Worm (Caenorhabditis elegans) whole organism, late embryonic: ENCODE results near the gene T07D4.5.
A peak's percentile ranks its signal among the peaks of the same experiment; 100 is the strongest.

Experiments used
- F13H6.1 ChIP-seq: sonication (generic microtip); optimal IDR thresholded peaks from 2 replicates; lab custom pipeline; 2016; ENCODE audit warnings: missing genetic modification characterization, missing compliant biosample characterization
- K02D7.2 ChIP-seq: sonication (generic microtip); optimal IDR thresholded peaks from 2 replicates; lab custom pipeline; 2017; ENCODE audit warnings: mild to moderate bottlenecking, missing genetic modification characterization, missing compliant biosample characterization
- K09A11.1 ChIP-seq: sonication (generic microtip); optimal IDR thresholded peaks from 2 replicates; lab custom pipeline; 2017; ENCODE audit warnings: antibody characterized with exemption, mild to moderate bottlenecking, missing genetic modification characterization, missing compliant biosample characterization; ENCODE audit not compliant: insufficient read depth
- T23F11.4 ChIP-seq: fragments of 200-800 bp; sonication (Bioruptor generic); optimal IDR thresholded peaks from 2 replicates; lab custom pipeline; 2018; ENCODE audit warnings: mild to moderate bottlenecking, missing genetic modification characterization, missing compliant biosample characterization
- Y22D7AL.16 ChIP-seq: sonication (generic microtip); optimal IDR thresholded peaks from 2 replicates; lab custom pipeline; 2016; ENCODE audit warnings: missing genetic modification characterization, missing compliant biosample characterization
- ama-1 ChIP-seq: fragments of 150-350 bp; optimal IDR thresholded peaks from 2 replicates; lab custom pipeline; 2014
- ceh-14 ChIP-seq: sonication (generic microtip); optimal IDR thresholded peaks from 2 replicates; lab custom pipeline; 2016; ENCODE audit warnings: missing genotype, missing genetic modification characterization, missing compliant biosample characterization
- ceh-19 ChIP-seq: fragments of 200-800 bp; sonication (Bioruptor generic); optimal IDR thresholded peaks from 2 replicates; lab custom pipeline; 2018; ENCODE audit warnings: mild to moderate bottlenecking, missing genetic modification characterization, missing compliant biosample characterization
- ceh-2 ChIP-seq: sonication (generic microtip); optimal IDR thresholded peaks from 2 replicates; lab custom pipeline; 2016; ENCODE audit warnings: missing genotype, missing genetic modification characterization, missing compliant biosample characterization
- ceh-22 ChIP-seq: sonication (generic microtip); optimal IDR thresholded peaks from 2 replicates; lab custom pipeline; 2017; ENCODE audit warnings: missing biosample characterization, missing genetic modification characterization
- ceh-24 ChIP-seq: sonication (generic microtip); optimal IDR thresholded peaks from 2 replicates; lab custom pipeline; 2016; ENCODE audit warnings: mild to moderate bottlenecking, missing genetic modification characterization, missing compliant biosample characterization
- ceh-30 ChIP-seq: fragments of 150-350 bp; optimal IDR thresholded peaks from 2 replicates; lab custom pipeline; 2014; ENCODE audit warnings: missing biosample characterization, missing genetic modification characterization
- ceh-31 ChIP-seq: sonication (generic microtip); optimal IDR thresholded peaks from 2 replicates; lab custom pipeline; 2016; ENCODE audit warnings: missing genetic modification characterization, missing compliant biosample characterization
- ceh-34 ChIP-seq: sonication (generic microtip); optimal IDR thresholded peaks from 2 replicates; lab custom pipeline; 2016; ENCODE audit warnings: mild to moderate bottlenecking, missing genetic modification characterization, missing compliant biosample characterization
- ceh-45 ChIP-seq: fragments of 200-800 bp; sonication (Bioruptor generic); IDR thresholded peaks from 2 replicates; pipeline ENCODE4 v1.3.6; 2022; ENCODE audit warnings: missing genetic modification reagents, missing genetic modification characterization, missing compliant biosample characterization
- ceh-48 ChIP-seq: sonication (generic microtip); optimal IDR thresholded peaks from 2 replicates; lab custom pipeline; 2016; ENCODE audit warnings: missing genetic modification characterization, inconsistent platforms, missing compliant biosample characterization
- che-1 ChIP-seq: sonication (generic microtip); optimal IDR thresholded peaks from 2 replicates; lab custom pipeline; 2016; ENCODE audit warnings: mild to moderate bottlenecking, missing genetic modification characterization, missing compliant biosample characterization
- dmd-4 ChIP-seq: sonication (generic microtip); optimal IDR thresholded peaks from 2 replicates; lab custom pipeline; 2016; ENCODE audit warnings: borderline replicate concordance, missing genetic modification characterization, missing compliant biosample characterization
- elt-4 ChIP-seq: sonication (generic microtip); optimal IDR thresholded peaks from 2 replicates; lab custom pipeline; 2016; ENCODE audit warnings: missing genetic modification characterization, missing compliant biosample characterization
- eyg-1 ChIP-seq: sonication (generic microtip); optimal IDR thresholded peaks from 2 replicates; lab custom pipeline; 2016; ENCODE audit warnings: missing genotype, missing genetic modification characterization, missing compliant biosample characterization
- fkh-10 ChIP-seq: fragments of 150-350 bp; optimal IDR thresholded peaks from 2 replicates; lab custom pipeline; 2014; ENCODE audit warnings: missing biosample characterization, missing genetic modification reagents, missing genetic modification characterization
- hlh-13 ChIP-seq: fragments of 200-800 bp; sonication (Bioruptor generic); optimal IDR thresholded peaks from 2 replicates; lab custom pipeline; 2018; ENCODE audit warnings: mild to moderate bottlenecking, missing genetic modification characterization, missing compliant biosample characterization
- hlh-15 ChIP-seq: sonication (generic microtip); optimal IDR thresholded peaks from 2 replicates; lab custom pipeline; 2016; ENCODE audit warnings: missing genetic modification characterization, missing compliant biosample characterization
- hlh-30 ChIP-seq: sonication (generic microtip); optimal IDR thresholded peaks from 2 replicates; lab custom pipeline; 2017; ENCODE audit warnings: antibody characterized with exemption, missing genetic modification characterization, missing compliant biosample characterization; ENCODE audit not compliant: insufficient read depth
- hlh-6 ChIP-seq: sonication (generic microtip); optimal IDR thresholded peaks from 2 replicates; lab custom pipeline; 2016; ENCODE audit warnings: missing genotype, missing genetic modification characterization, missing compliant biosample characterization
- hlh-8 ChIP-seq: sonication (generic microtip); optimal IDR thresholded peaks from 2 replicates; lab custom pipeline; 2016; ENCODE audit warnings: missing genotype, missing genetic modification characterization, missing compliant biosample characterization
- lim-6 ChIP-seq: sonication (generic microtip); optimal IDR thresholded peaks from 2 replicates; lab custom pipeline; 2016; ENCODE audit warnings: missing genetic modification characterization, missing compliant biosample characterization
- lin-11 ChIP-seq: fragments of 200-800 bp; sonication (Bioruptor generic); optimal IDR thresholded peaks from 2 replicates; lab custom pipeline; 2018; ENCODE audit warnings: mild to moderate bottlenecking, missing genetic modification characterization, missing compliant biosample characterization
- madf-2 ChIP-seq: sonication (generic microtip); optimal IDR thresholded peaks from 2 replicates; lab custom pipeline; 2017; ENCODE audit warnings: missing genetic modification characterization, missing compliant biosample characterization
- nfya-1 ChIP-seq: sonication (generic microtip); optimal IDR thresholded peaks from 2 replicates; lab custom pipeline; 2017; ENCODE audit warnings: missing genetic modification characterization, mild to moderate bottlenecking, missing compliant biosample characterization, antibody characterized with exemption, moderate library complexity
- nhr-11 ChIP-seq: fragments of 150-350 bp; optimal IDR thresholded peaks from 2 replicates; lab custom pipeline; 2014; ENCODE audit warnings: missing biosample characterization, missing genetic modification characterization
- npax-4 ChIP-seq: sonication (generic microtip); optimal IDR thresholded peaks from 2 replicates; lab custom pipeline; 2016; ENCODE audit warnings: missing genetic modification characterization, missing compliant biosample characterization
- odd-2 ChIP-seq: sonication (generic microtip); optimal IDR thresholded peaks from 2 replicates; lab custom pipeline; 2017; ENCODE audit warnings: antibody characterized with exemption, mild to moderate bottlenecking, missing genetic modification characterization, missing compliant biosample characterization
- pag-3 ChIP-seq: sonication (generic microtip); optimal IDR thresholded peaks from 2 replicates; lab custom pipeline; 2016; ENCODE audit warnings: missing compliant biosample characterization, missing genetic modification characterization, borderline replicate concordance
- pat-9 ChIP-seq: fragments of 200-800 bp; sonication (Bioruptor generic); optimal IDR thresholded peaks from 2 replicates; lab custom pipeline; 2018; ENCODE audit warnings: mild to moderate bottlenecking, missing genetic modification characterization, moderate library complexity, missing compliant biosample characterization
- pha-2 ChIP-seq: sonication (generic microtip); optimal IDR thresholded peaks from 2 replicates; lab custom pipeline; 2017; ENCODE audit warnings: mild to moderate bottlenecking, missing genetic modification characterization, missing compliant biosample characterization
- pqm-1 ChIP-seq: sonication (generic microtip); optimal IDR thresholded peaks from 2 replicates; lab custom pipeline; 2016; ENCODE audit warnings: missing genetic modification characterization, missing compliant biosample characterization
- pros-1 ChIP-seq: fragments of 150-350 bp; optimal IDR thresholded peaks from 2 replicates; lab custom pipeline; 2014; ENCODE audit warnings: missing biosample characterization, missing genetic modification reagents, missing genetic modification characterization
- ref-2 ChIP-seq: sonication (generic microtip); optimal IDR thresholded peaks from 2 replicates; lab custom pipeline; 2016; ENCODE audit warnings: missing genetic modification characterization, missing compliant biosample characterization
- rnt-1 ChIP-seq: sonication (generic microtip); optimal IDR thresholded peaks from 2 replicates; lab custom pipeline; 2016; ENCODE audit warnings: missing genetic modification characterization, missing compliant biosample characterization
- sdc-2 ChIP-seq: sonication (generic microtip); optimal IDR thresholded peaks from 2 replicates; lab custom pipeline; 2016; ENCODE audit warnings: missing genotype, missing genetic modification characterization, missing compliant biosample characterization
- sox-2 ChIP-seq: fragments of 200-800 bp; sonication (Bioruptor generic); IDR thresholded peaks from 2 replicates; pipeline ENCODE4 v1.3.6; 2022; ENCODE audit warnings: missing genetic modification reagents, missing genetic modification characterization, missing compliant biosample characterization
- sox-4 ChIP-seq: sonication (generic microtip); optimal IDR thresholded peaks from 2 replicates; lab custom pipeline; 2017; ENCODE audit warnings: mild to moderate bottlenecking, missing genetic modification characterization, inconsistent platforms, missing compliant biosample characterization
- syd-9 ChIP-seq: sonication (generic microtip); optimal IDR thresholded peaks from 2 replicates; lab custom pipeline; 2016; ENCODE audit warnings: mild to moderate bottlenecking, missing genetic modification characterization, moderate library complexity, missing compliant biosample characterization
- tbx-2 ChIP-seq: sonication (generic microtip); optimal IDR thresholded peaks from 2 replicates; lab custom pipeline; 2016; ENCODE audit warnings: missing genetic modification characterization, missing compliant biosample characterization
- tbx-7 ChIP-seq: sonication (generic microtip); optimal IDR thresholded peaks from 2 replicates; lab custom pipeline; 2016; ENCODE audit warnings: missing genotype, missing genetic modification characterization, missing compliant biosample characterization
- ttx-3 ChIP-seq: sonication (generic microtip); optimal IDR thresholded peaks from 2 replicates; lab custom pipeline; 2016; ENCODE audit warnings: missing genetic modification reagents, missing genetic modification characterization, missing compliant biosample characterization
- unc-3 ChIP-seq, 2 experiments: fragments of 200-800 bp in 1 of 2; sonication (Bioruptor generic) in 1 of 2; sonication (generic microtip) in 1 of 2; conservative IDR thresholded peaks in 1 of 2; optimal IDR thresholded peaks in 1 of 2; 2 replicates each; pipeline versions ENCODE4 v1.3.6 to Lab custom; 2016 to 2022; ENCODE audit warnings: missing compliant biosample characterization in 2 of 2, missing genetic modification characterization in 2 of 2, missing genetic modification reagents in 1 of 2
- unc-42 ChIP-seq: sonication (generic microtip); optimal IDR thresholded peaks from 2 replicates; lab custom pipeline; 2016; ENCODE audit warnings: missing genotype, missing genetic modification characterization, missing compliant biosample characterization
- unc-55 ChIP-seq: sonication (generic microtip); optimal IDR thresholded peaks from 2 replicates; lab custom pipeline; 2017; ENCODE audit warnings: missing biosample characterization, missing genetic modification reagents, missing genetic modification characterization
- zip-5 ChIP-seq: sonication (generic microtip); optimal IDR thresholded peaks from 2 replicates; lab custom pipeline; 2016; ENCODE audit warnings: missing genetic modification characterization, missing compliant biosample characterization

Gene T07D4.5

DNA sequence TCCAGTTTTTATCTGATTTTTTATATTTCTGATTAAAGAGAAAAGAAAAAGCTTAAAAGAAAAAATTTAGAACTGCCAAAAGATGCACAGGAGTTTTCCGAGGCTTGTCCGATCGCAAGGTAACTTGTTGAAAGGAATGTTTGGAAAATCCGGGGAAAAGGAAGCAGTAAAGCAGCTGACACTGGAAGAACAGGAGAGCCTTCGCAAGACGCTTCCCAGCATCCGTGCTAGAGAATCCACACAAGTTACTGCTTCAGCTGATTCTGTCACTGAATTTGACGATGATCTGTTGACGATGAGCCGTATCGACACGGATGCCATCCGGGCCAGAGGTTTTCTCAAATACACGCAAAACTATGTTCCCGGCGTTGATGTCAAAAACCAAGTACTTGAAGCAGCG lies 45.6 kb upstream of the T07D4.5 start, which contains the start of gene mrpl-50:
TSS of gene mrpl-50 (plus strand) at position 71 of the 400 bp plus-strand sequence.
- TF ChIP-seq hlh-6 (tag; lab: Kevin White, UChicago) (no peak), ceh-45 (GFP tag; lab: Robert Waterston, UW) (no peak), tbx-2 (tag; lab: Kevin White, UChicago) (no peak), rnt-1 (tag; lab: Kevin White, UChicago) (no peak), che-1 (tag; lab: Kevin White, UChicago) (no peak), T23F11.4 (no peak), elt-4 (tag; lab: Kevin White, UChicago) (no peak), pag-3 (no peak), ref-2 (no peak), ceh-14 (no peak)

DNA sequence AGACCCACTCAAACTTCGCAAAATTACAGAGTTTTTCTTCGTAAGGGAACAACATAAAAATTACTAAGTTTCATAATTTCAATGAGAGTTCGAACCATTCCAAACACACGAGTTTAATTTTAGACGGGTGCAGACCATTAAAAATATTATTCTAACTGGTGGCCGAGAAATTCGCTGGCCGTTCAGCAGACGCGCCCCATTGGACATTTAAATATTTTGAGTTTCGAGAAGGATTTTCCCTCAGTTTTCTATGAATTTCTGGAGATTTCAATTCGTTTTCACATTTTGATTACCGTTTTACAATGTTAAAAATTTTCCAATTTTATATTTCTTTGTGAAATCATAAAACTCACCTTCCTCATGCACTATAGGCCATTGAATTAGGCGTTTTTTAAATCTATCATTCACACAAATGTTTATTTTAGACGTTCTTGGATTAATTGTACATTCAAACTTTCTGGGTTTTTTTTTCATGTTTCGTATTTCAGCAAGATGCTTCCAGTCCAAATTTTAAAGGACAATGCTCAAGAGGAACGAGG lies 43.2 kb upstream of the T07D4.5 start, which contains the start of gene cct-2:
TSS of gene cct-2 (plus strand) at position 489 of the 539 bp plus-strand sequence.
- no peak for TF ChIP-seq pat-9 (tag; lab: Kevin White, UChicago)
- no peak for TF ChIP-seq pha-2 (tag; lab: Kevin White, UChicago)
- no peak for TF ChIP-seq sox-4 (tag; lab: Kevin White, UChicago)
- TF ChIP-seq F13H6.1 = no peak
- no peak for TF ChIP-seq ceh-48
- no peak for TF ChIP-seq hlh-8 (tag; lab: Kevin White, UChicago)
- TF ChIP-seq pros-1 = no peak
- TF ChIP-seq lim-6 (tag; lab: Kevin White, UChicago) = no peak
- TF ChIP-seq hlh-30 = no peak
- TF ChIP-seq odd-2 (tag; lab: Kevin White, UChicago) = no peak
- TF ChIP-seq ref-2 = no peak
- TF ChIP-seq ceh-34 = peak; percentile 20
- TF ChIP-seq tbx-7 (tag; lab: Kevin White, UChicago) = peak; percentile 70
- TF ChIP-seq ceh-31 = peak; percentile 86
- TF ChIP-seq Y22D7AL.16 (tag; lab: Kevin White, UChicago) = no peak
- no peak for TF ChIP-seq K09A11.1 (tag; lab: Kevin White, UChicago)
- TF ChIP-seq hlh-6 (tag; lab: Kevin White, UChicago) = no peak
- no peak for TF ChIP-seq zip-5
- TF ChIP-seq hlh-13 (GFP tag; lab: Kevin White, UChicago) = no peak
- TF ChIP-seq ceh-30 (tag; lab: Kevin White, UChicago) = no peak
- TF ChIP-seq npax-4 = no peak
- TF ChIP-seq nhr-11 (tag; lab: Kevin White, UChicago) = no peak
- TF ChIP-seq hlh-15 (tag; lab: Kevin White, UChicago) = no peak
- no peak for TF ChIP-seq ttx-3 (tag; lab: Kevin White, UChicago)
- TF ChIP-seq ceh-24 = no peak
- TF ChIP-seq eyg-1 = no peak
- TF ChIP-seq nfya-1 (tag; lab: Kevin White, UChicago) = no peak
- no peak for TF ChIP-seq ama-1 (lab: Kevin White, UChicago)
- TF ChIP-seq ceh-19 (GFP tag; lab: Kevin White, UChicago) = no peak
- peak; percentile 14 for TF ChIP-seq unc-42 (tag; lab: Kevin White, UChicago)
- TF ChIP-seq dmd-4 (tag; lab: Kevin White, UChicago) = no peak
- no peak for TF ChIP-seq unc-55
- TF ChIP-seq unc-3 (GFP tag; conservative IDR thresholded peaks at IDR 0.05; lab: Robert Waterston, UW) = no peak
- TF ChIP-seq unc-3 (tag; optimal IDR thresholded peaks at IDR 0.05; lab: Kevin White, UChicago) = no peak
- no peak for TF ChIP-seq syd-9
- TF ChIP-seq madf-2 = no peak
- no peak for TF ChIP-seq sdc-2
- no peak for TF ChIP-seq fkh-10 (GFP tag; lab: Kevin White, UChicago)
- no peak for TF ChIP-seq K02D7.2
- no peak for TF ChIP-seq lin-11
- no peak for TF ChIP-seq sox-2
- TF ChIP-seq ceh-22 (tag; lab: Kevin White, UChicago) = no peak
- peak; percentile 46 for TF ChIP-seq ceh-2 (tag; lab: Kevin White, UChicago)
- TF ChIP-seq ceh-14 = no peak
- TF ChIP-seq pqm-1 (tag; lab: Kevin White, UChicago) = no peak
- no peak for TF ChIP-seq pag-3
